Worm (Caenorhabditis elegans) whole organism, mixed stage, embryonic: ENCODE data around the gene blos-1.

Experiments
- nhr-12 ChIP-seq: fragments of 150-350 bp; optimal IDR thresholded peaks from 2 replicates; lab custom pipeline; 2014; ENCODE audit warnings: missing biosample characterization, missing genetic modification characterization
- nhr-237 ChIP-seq: fragments of 150-350 bp; optimal IDR thresholded peaks from 2 replicates; lab custom pipeline; 2014; ENCODE audit warnings: missing biosample characterization, missing genetic modification characterization
- nhr-28 ChIP-seq: fragments of 150-350 bp; optimal IDR thresholded peaks from 2 replicates; lab custom pipeline; 2014; ENCODE audit warnings: missing biosample characterization, missing genetic modification characterization
- pha-4 ChIP-seq: fragments of 150-350 bp; optimal IDR thresholded peaks from 2 replicates; lab custom pipeline; 2018; ENCODE audit warnings: missing biosample characterization, missing genetic modification reagents, missing genetic modification characterization
- snpc-4 ChIP-seq: fragments of 150-350 bp; optimal IDR thresholded peaks from 2 replicates; lab custom pipeline; 2014; ENCODE audit warnings: missing biosample characterization, missing genetic modification characterization
- sptf-1 ChIP-seq: sonication (generic microtip); optimal IDR thresholded peaks from 2 replicates; lab custom pipeline; 2017; ENCODE audit warnings: mild to moderate bottlenecking, missing genetic modification characterization, moderate library complexity, missing compliant biosample characterization
- unc-120 ChIP-seq: sonication (generic microtip); optimal IDR thresholded peaks from 2 replicates; lab custom pipeline; 2017; ENCODE audit warnings: missing genetic modification characterization, missing compliant biosample characterization; ENCODE audit not compliant: poor library complexity, severe bottlenecking
- unc-39 ChIP-seq: fragments of 150-350 bp; optimal IDR thresholded peaks from 2 replicates; lab custom pipeline; 2014; ENCODE audit warnings: missing biosample characterization, missing genetic modification characterization
- unc-62 ChIP-seq: fragments of 150-350 bp; optimal IDR thresholded peaks from 2 replicates; lab custom pipeline; 2014; ENCODE audit warnings: missing biosample characterization, missing genetic modification reagents, missing genetic modification characterization
- ztf-11 ChIP-seq: fragments of 150-350 bp; optimal IDR thresholded peaks from 2 replicates; lab custom pipeline; 2014; ENCODE audit warnings: missing biosample characterization, missing genetic modification characterization

ce11 chrIII:10197416-10197815, 14.3 kb downstream of the blos-1 start, which contains the start of gene dod-6:
- TF ChIP-seq unc-62 (GFP tag; lab: Kevin White, UChicago), result no peak
- no peak for TF ChIP-seq sptf-1 (tag; lab: Kevin White, UChicago)
- no peak for TF ChIP-seq pha-4
- no peak for TF ChIP-seq unc-39
- TF ChIP-seq snpc-4 (tag; lab: Kevin White, UChicago), result no peak
- no peak for TF ChIP-seq ztf-11 (tag; lab: Kevin White, UChicago)
- TF ChIP-seq unc-120 (tag; lab: Kevin White, UChicago), result no peak
- TF ChIP-seq nhr-12 (tag; lab: Kevin White, UChicago), result no peak
- no peak for TF ChIP-seq nhr-237 (tag; lab: Kevin White, UChicago)
- no peak for TF ChIP-seq nhr-28 (tag; lab: Kevin White, UChicago)
